Fruit fly (Drosophila melanogaster): ENCODE results near the gene glo.

- TF ChIP-seq CG31224 (GFP tag; IDR thresholded peaks at IDR 0.05): no peak
- no peak for TF ChIP-seq CG11696 (GFP tag; IDR thresholded peaks at IDR 0.05)
- TF ChIP-seq CG3838 (GFP tag; optimal IDR thresholded peaks at IDR 0.05): no peak
- no peak for TF ChIP-seq CG4404 (GFP tag; IDR thresholded peaks at IDR 0.05)
- no peak for TF ChIP-seq CG12942 (GFP tag; optimal IDR thresholded peaks at IDR 0.05)
- TF ChIP-seq pros (GFP tag; optimal IDR thresholded peaks at IDR 0.05): no peak
- no peak for TF ChIP-seq Abd-B (GFP tag; optimal IDR thresholded peaks at IDR 0.05)
- no peak for TF ChIP-seq CG11723 (GFP tag; optimal IDR thresholded peaks at IDR 0.05)
- no peak for TF ChIP-seq dmrt11E (tag; optimal IDR thresholded peaks at IDR 0.05)
- no peak for TF ChIP-seq CG7271 (tag; optimal IDR thresholded peaks at IDR 0.05)
- peak; percentile 85 for TF ChIP-seq CG17186 (GFP tag; optimal IDR thresholded peaks at IDR 0.05)
- no peak for TF ChIP-seq CG10147 (GFP tag; optimal IDR thresholded peaks at IDR 0.05)
Observed at dm6 chr3R:11796780-11797179, 22.4 kb downstream of the glo start, which contains the start of gene Sbf.
